Worm (Caenorhabditis elegans): Measurements from ENCODE around the gene gcc-2.

The gcc-2 gene

DNA sequence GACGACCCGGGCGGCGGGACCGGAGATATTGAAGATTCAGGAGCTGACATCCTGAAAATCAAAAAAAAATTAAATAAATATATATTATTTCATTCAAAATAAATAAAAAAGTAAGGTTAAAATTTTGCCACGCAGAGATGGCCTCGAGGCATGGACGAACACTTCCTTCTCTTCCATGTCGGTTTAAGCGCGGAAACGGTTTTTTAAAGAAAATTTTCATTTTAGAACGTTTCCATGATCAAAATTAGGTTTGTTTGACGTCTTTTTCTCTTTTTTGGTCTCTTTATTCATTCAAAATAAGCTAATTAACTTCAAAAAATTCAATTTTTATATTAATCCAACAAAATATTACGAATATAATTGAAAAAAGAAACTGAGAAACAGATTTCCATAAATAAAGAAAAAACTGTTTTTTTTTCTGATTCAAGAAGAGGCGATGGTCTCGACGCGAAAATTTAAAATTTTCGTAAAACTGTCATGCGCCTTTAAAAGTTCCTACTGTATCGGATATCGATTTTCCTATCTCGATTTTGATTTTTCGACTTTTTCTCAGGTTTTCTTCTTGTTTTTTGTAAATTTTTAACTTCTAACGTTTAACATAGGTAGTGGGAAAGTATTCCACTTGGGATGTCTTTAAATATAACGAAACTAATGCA lies at the start of gene gcc-2:
Gene gcc-2, minus strand, starts transcription at position 51 of the 656 bp plus-strand sequence.
- TF ChIP-seq pha-4 (GFP tag; IDR thresholded peaks at IDR 0.05), result no peak
- no peak for TF ChIP-seq pha-4 (tag; optimal IDR thresholded peaks at IDR 0.05)
- TF ChIP-seq mdt-29 (GFP tag; IDR thresholded peaks at IDR 0.05), result no peak
- peak; percentile 13 for TF ChIP-seq aha-1 (tag)
- TF ChIP-seq ceh-62 (tag; optimal IDR thresholded peaks at IDR 0.05), result no peak
- TF ChIP-seq mep-1 (tag; optimal IDR thresholded peaks at IDR 0.05), result no peak
- no peak for TF ChIP-seq saeg-2 (GFP tag; IDR thresholded peaks at IDR 0.05)
- no peak for TF ChIP-seq nhr-237 (tag; optimal IDR thresholded peaks at IDR 0.05)
- peak; percentile 9 for TF ChIP-seq mes-2 (tag; optimal IDR thresholded peaks at IDR 0.05; ENCODE audit: poor library complexity, severe bottlenecking)
- no peak for TF ChIP-seq arid-1 (GFP tag; conservative IDR thresholded peaks at IDR 0.05)
- no peak for TF ChIP-seq lsy-2 (tag; optimal IDR thresholded peaks at IDR 0.05)
- no peak for TF ChIP-seq php-3 (GFP tag; IDR thresholded peaks at IDR 0.05)

DNA sequence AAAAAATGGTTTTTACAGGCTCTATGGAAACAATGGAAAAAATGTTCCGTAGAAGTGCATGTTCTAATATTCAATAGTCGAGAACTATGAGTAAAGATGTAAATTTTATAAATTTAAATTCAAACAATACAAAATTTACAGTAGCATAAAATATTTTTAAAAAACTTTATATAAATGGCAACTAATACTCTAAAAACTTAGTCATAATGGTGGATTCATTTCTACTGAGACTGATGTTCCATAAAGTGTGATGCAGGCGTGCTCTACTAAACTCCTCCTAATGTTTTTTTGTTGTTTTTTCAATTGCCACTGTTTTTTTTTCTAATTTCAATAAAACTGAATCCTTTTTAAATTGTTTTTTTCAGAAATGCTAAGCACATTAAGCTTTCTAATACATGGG lies 46.2 kb upstream of the gcc-2 start, which contains the start of gene gtap-2:
Gene gtap-2, plus strand, starts transcription at position 366 of the 400 bp plus-strand sequence.
- TF ChIP-seq lin-38 (GFP tag; IDR thresholded peaks at IDR 0.05), result peak; percentile 53
- TF ChIP-seq T26A8.4 (GFP tag; IDR thresholded peaks at IDR 0.05), result no peak
- TF ChIP-seq snpc-4 (tag; optimal IDR thresholded peaks at IDR 0.05), result no peak
- peak in 1 of 2 experiments; percentile 37 for TF ChIP-seq lsy-2 (tag; optimal IDR thresholded peaks at IDR 0.05)
- no peak for TF ChIP-seq ztf-11 (tag; optimal IDR thresholded peaks at IDR 0.05)
- peak; percentile 3 for TF ChIP-seq dve-1 (tag; optimal IDR thresholded peaks at IDR 0.05; ENCODE audit: insufficient read depth)
- no peak for TF ChIP-seq F37D6.2 (tag; optimal IDR thresholded peaks at IDR 0.05)
- TF ChIP-seq tag-97 (GFP tag; IDR thresholded peaks at IDR 0.05), result no peak
- no peak for TF ChIP-seq Y48G9A.11 (GFP tag; IDR thresholded peaks at IDR 0.05)
- TF ChIP-seq hlh-30 (tag; optimal IDR thresholded peaks at IDR 0.05; ENCODE audit: insufficient read depth), result peak; percentile 9
- no peak for TF ChIP-seq mdl-1 (tag; optimal IDR thresholded peaks at IDR 0.05)
- no peak for TF ChIP-seq egl-43 (GFP tag; IDR thresholded peaks at IDR 0.05)
- TF ChIP-seq fos-1 (tag; optimal IDR thresholded peaks at IDR 0.05), result no peak
- TF ChIP-seq T20F7.1 (GFP tag; optimal IDR thresholded peaks at IDR 0.05), result peak; percentile 37
- no peak for TF ChIP-seq dmd-9 (GFP tag; IDR thresholded peaks at IDR 0.05)
- no peak for TF ChIP-seq ceh-44 (GFP tag; IDR thresholded peaks at IDR 0.05)
- TF ChIP-seq lin-39 (tag; optimal IDR thresholded peaks at IDR 0.05), result no peak
- TF ChIP-seq Y75B8A.6 (GFP tag; IDR thresholded peaks at IDR 0.05), result no peak
- peak in 1 of 2 experiments; percentile 54 for TF ChIP-seq hif-1 (tag; optimal IDR thresholded peaks at IDR 0.05)
- no peak for TF ChIP-seq unc-130 (GFP tag; optimal IDR thresholded peaks at IDR 0.05)
- TF ChIP-seq mes-2 (tag; optimal IDR thresholded peaks at IDR 0.05; ENCODE audit: poor library complexity, severe bottlenecking), result peak; percentile 35
- TF ChIP-seq Y5F2A.4 (GFP tag; optimal IDR thresholded peaks at IDR 0.05), result no peak
- TF ChIP-seq cey-2 (tag; optimal IDR thresholded peaks at IDR 0.05; ENCODE audit: borderline replicate concordance, insufficient read depth), result no peak

DNA sequence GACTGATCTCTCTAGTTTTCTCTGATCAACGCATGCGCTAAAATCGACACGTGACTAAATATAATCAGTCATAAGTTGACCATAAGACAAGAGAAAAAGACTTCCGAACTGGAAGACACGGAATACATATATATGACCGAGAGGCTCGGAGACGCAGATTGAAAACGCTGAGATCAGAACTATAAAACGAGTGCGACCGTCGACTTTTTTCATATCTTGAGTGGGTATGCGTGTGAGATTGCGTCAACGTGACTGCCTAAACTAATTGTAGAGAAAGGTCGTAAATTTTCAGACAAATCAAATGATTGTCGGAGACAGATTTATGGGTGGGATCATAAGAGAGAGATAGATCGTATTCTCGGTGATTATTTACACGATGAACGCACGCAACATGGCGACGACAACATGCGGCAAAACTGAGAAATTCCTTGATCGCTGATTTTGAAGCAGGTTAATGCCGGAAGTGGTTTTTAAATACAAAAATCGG lies 45.7 kb upstream of the gcc-2 start:
- peak; percentile 2 to 25 for TF ChIP-seq lsy-2 (tag; optimal IDR thresholded peaks at IDR 0.05)
- peak; percentile 5 for TF ChIP-seq zip-2 (tag; optimal IDR thresholded peaks at IDR 0.05)
- no peak for TF ChIP-seq skn-1 (tag; optimal IDR thresholded peaks at IDR 0.05)
- no peak for TF ChIP-seq fos-1 (tag; optimal IDR thresholded peaks at IDR 0.05)
- TF ChIP-seq ama-1 (optimal IDR thresholded peaks at IDR 0.05), result peak; percentile 64
- TF ChIP-seq hlh-30 (tag; optimal IDR thresholded peaks at IDR 0.05; ENCODE audit: insufficient read depth), result peak; percentile 87
- no peak for TF ChIP-seq spr-1 (tag; optimal IDR thresholded peaks at IDR 0.05)
- peak; percentile 38 for TF ChIP-seq nhr-6 (tag; optimal IDR thresholded peaks at IDR 0.05)
- TF ChIP-seq tra-1 (GFP tag; IDR thresholded peaks at IDR 0.05), result 0 out of 2 replicates have a peak, but pooled peaks have one; percentile 6
- peak; percentile 45 for TF ChIP-seq nhr-77 (tag; optimal IDR thresholded peaks at IDR 0.05)
- TF ChIP-seq dmd-6 (GFP tag; IDR thresholded peaks at IDR 0.05), result peak; percentile 37; the same call in 1 of the 2 replicates
- no peak for TF ChIP-seq daf-16 (GFP tag; optimal IDR thresholded peaks at IDR 0.05)
- TF ChIP-seq daf-16 (tag; optimal IDR thresholded peaks at IDR 0.05), result peak; percentile 13
- no peak for TF ChIP-seq daf-8 (GFP tag; IDR thresholded peaks at IDR 0.05)
- 0 out of 2 replicates have a peak, but pooled peaks have one; percentile 15 for TF ChIP-seq T26A8.4 (GFP tag; IDR thresholded peaks at IDR 0.05)
- peak; percentile 63 for TF ChIP-seq mep-1 (tag; optimal IDR thresholded peaks at IDR 0.05)
- no peak for TF ChIP-seq zip-11 (GFP tag; IDR thresholded peaks at IDR 0.05)
- TF ChIP-seq F49E8.2 (tag; optimal IDR thresholded peaks at IDR 0.05; ENCODE audit: borderline replicate concordance), result no peak
- peak; percentile 34 for TF ChIP-seq dpl-1 (GFP tag; optimal IDR thresholded peaks at IDR 0.05)
- TF ChIP-seq ceh-20 (GFP tag; IDR thresholded peaks at IDR 0.05), result peak; percentile 72
